Worm (Caenorhabditis elegans): ENCODE data around the gene pals-23.

ce11 chrIII:169478-169877 is 44.9 kb downstream of the pals-23 start, which contains the start of gene F40G9.18:
- no peak for TF ChIP-seq him-1 (tag; optimal IDR thresholded peaks at IDR 0.05)
- TF ChIP-seq W03F9.2 (tag; optimal IDR thresholded peaks at IDR 0.05): no peak
- no peak for TF ChIP-seq dao-5 (tag; optimal IDR thresholded peaks at IDR 0.05)
